Fruit fly (Drosophila melanogaster) whole organism, embryonic: ENCODE measurements around the gene Pcyt1.
A peak's percentile ranks its signal among the peaks of the same experiment; 100 is the strongest.

Experiments used
- Atf6 ChIP-seq: fragments of 200-800 bp; sonication (Bioruptor generic); IDR thresholded peaks from 2 replicates; pipeline ENCODE4 v1.3.6; 2022; ENCODE audit warnings: missing biosample characterization, missing genetic modification characterization
- C15 ChIP-seq: fragments of 200-800 bp; sonication (Bioruptor generic); IDR thresholded peaks from 3 replicates; pipeline ENCODE4 v1.3.6; 2022; ENCODE audit warnings: missing biosample characterization, missing genetic modification characterization
- CG10654 ChIP-seq: fragments of 200-800 bp; sonication (Bioruptor generic); optimal IDR thresholded peaks from 2 replicates; lab custom pipeline; 2016; ENCODE audit warnings: missing biosample characterization, missing genetic modification characterization
- CG11247 ChIP-seq: fragments of 200-800 bp; sonication (Bioruptor generic); IDR thresholded peaks from 2 replicates; pipeline ENCODE4 v1.3.6; 2022; ENCODE audit warnings: missing biosample characterization, missing genetic modification characterization
- CG12236 ChIP-seq: fragments of 200-800 bp; sonication (Bioruptor generic); optimal IDR thresholded peaks from 2 replicates; lab custom pipeline; 2016; ENCODE audit warnings: missing biosample characterization, missing genetic modification characterization
- CG12744 ChIP-seq: fragments of 200-800 bp; sonication (Bioruptor generic); optimal IDR thresholded peaks from 2 replicates; lab custom pipeline; 2016; ENCODE audit warnings: missing biosample characterization, missing genetic modification characterization
- CG13775 ChIP-seq: fragments of 200-800 bp; sonication (Bioruptor generic); optimal IDR thresholded peaks from 3 replicates; lab custom pipeline; 2017; ENCODE audit warnings: missing biosample characterization, mild to moderate bottlenecking, missing genetic modification characterization
- CG15514 ChIP-seq: fragments of 200-800 bp; sonication (Bioruptor generic); optimal IDR thresholded peaks from 3 replicates; lab custom pipeline; 2017; ENCODE audit warnings: missing biosample characterization, missing genetic modification characterization, mild to moderate bottlenecking, moderate library complexity, missing genetic modification reagents
- CG15601 ChIP-seq: fragments of 200-800 bp; sonication (Bioruptor generic); optimal IDR thresholded peaks from 3 replicates; lab custom pipeline; 2019; ENCODE audit warnings: missing biosample characterization, mild to moderate bottlenecking, missing genetic modification characterization, moderate library complexity
- CG15696 ChIP-seq: fragments of 200-800 bp; sonication (Bioruptor generic); optimal IDR thresholded peaks from 2 replicates; lab custom pipeline; 2019; ENCODE audit warnings: missing biosample characterization, mild to moderate bottlenecking, missing genetic modification characterization, moderate library complexity
- CG16813 ChIP-seq: fragments of 200-800 bp; sonication (Bioruptor generic); IDR thresholded peaks from 3 replicates; pipeline ENCODE4 v1.3.6; 2022; ENCODE audit warnings: missing biosample characterization, missing genetic modification characterization; ENCODE audit not compliant: partially characterized antibody
- CG17912 ChIP-seq: fragments of 200-800 bp; sonication (Bioruptor generic); optimal IDR thresholded peaks from 2 replicates; lab custom pipeline; 2018; ENCODE audit warnings: missing biosample characterization, mild to moderate bottlenecking, missing genetic modification characterization
- CG2116 ChIP-seq: fragments of 200-800 bp; sonication (Bioruptor generic); optimal IDR thresholded peaks from 3 replicates; lab custom pipeline; 2018; ENCODE audit warnings: missing biosample characterization, mild to moderate bottlenecking, missing genetic modification characterization
- CG32772 ChIP-seq: fragments of 200-800 bp; sonication (Bioruptor generic); IDR thresholded peaks from 2 replicates; pipeline ENCODE4 v1.3.6; 2022; ENCODE audit warnings: missing biosample characterization, missing genetic modification characterization
- CG3407 ChIP-seq: fragments of 200-800 bp; sonication (Bioruptor generic); optimal IDR thresholded peaks from 2 replicates; lab custom pipeline; 2018; ENCODE audit warnings: missing biosample characterization, mild to moderate bottlenecking, missing genetic modification characterization
- CG42726 ChIP-seq: fragments of 200-800 bp; sonication (Bioruptor generic); IDR thresholded peaks from 2 replicates; pipeline ENCODE4 v1.3.6; 2022; ENCODE audit warnings: missing biosample characterization, missing genetic modification characterization; ENCODE audit not compliant: partially characterized antibody
- CG4617 ChIP-seq: fragments of 200-800 bp; sonication (Bioruptor generic); optimal IDR thresholded peaks from 3 replicates; lab custom pipeline; 2016; ENCODE audit warnings: missing biosample characterization, missing genetic modification characterization, borderline replicate concordance
- CG4854 ChIP-seq: fragments of 200-800 bp; sonication (Bioruptor generic); optimal IDR thresholded peaks from 2 replicates; lab custom pipeline; 2016; ENCODE audit warnings: missing biosample characterization, missing genetic modification characterization, inconsistent platforms
- CG6272 ChIP-seq: fragments of 200-800 bp; sonication (Bioruptor generic); IDR thresholded peaks from 2 replicates; pipeline ENCODE4 v1.3.6; 2022; ENCODE audit warnings: missing biosample characterization, missing genetic modification characterization
- CG6683 ChIP-seq: fragments of 200-800 bp; sonication (Bioruptor generic); optimal IDR thresholded peaks from 2 replicates; lab custom pipeline; 2017; ENCODE audit warnings: missing biosample characterization, mild to moderate bottlenecking, missing genetic modification characterization, missing genetic modification reagents
- CG6765 ChIP-seq: fragments of 200-800 bp; sonication (Bioruptor generic); optimal IDR thresholded peaks from 3 replicates; lab custom pipeline; 2017; ENCODE audit warnings: missing biosample characterization, mild to moderate bottlenecking, missing genetic modification characterization
- CG7271 ChIP-seq: fragments of 200-800 bp; sonication (Bioruptor generic); optimal IDR thresholded peaks from 2 replicates; lab custom pipeline; 2018; ENCODE audit warnings: missing biosample characterization, mild to moderate bottlenecking, missing genetic modification characterization, moderate library complexity
- CG7839 ChIP-seq: fragments of 200-800 bp; sonication (Bioruptor generic); optimal IDR thresholded peaks from 3 replicates; lab custom pipeline; 2018; ENCODE audit warnings: missing biosample characterization, mild to moderate bottlenecking, missing genetic modification characterization, moderate library complexity
- CG9932 ChIP-seq: fragments of 200-800 bp; sonication (Bioruptor generic); IDR thresholded peaks from 2 replicates; pipeline ENCODE4 v1.3.6; 2022; ENCODE audit warnings: missing biosample characterization, missing genetic modification characterization
- CTCF ChIP-seq: fragments of 200-800 bp; sonication (Bioruptor generic); optimal IDR thresholded peaks from 2 replicates; lab custom pipeline; 2017; ENCODE audit warnings: missing biosample characterization, mild to moderate bottlenecking, missing genetic modification characterization, moderate library complexity
- Doc3 ChIP-seq: fragments of 200-800 bp; sonication (Bioruptor generic); IDR thresholded peaks from 3 replicates; pipeline ENCODE4 v1.3.6; 2022; ENCODE audit warnings: missing biosample characterization, missing genetic modification characterization; ENCODE audit not compliant: partially characterized antibody
- Ets65A ChIP-seq: fragments of 200-800 bp; sonication (Bioruptor generic); peaks from one replicate; lab custom pipeline; 2016; ENCODE audit warnings: missing biosample characterization, missing genetic modification characterization
- HLH4C ChIP-seq: fragments of 200-800 bp; sonication (Bioruptor generic); IDR thresholded peaks from 3 replicates; pipeline ENCODE4 v1.3.6; 2022; ENCODE audit warnings: missing biosample characterization, missing genetic modification characterization; ENCODE audit not compliant: partially characterized antibody
- HLH54F ChIP-seq: fragments of 200-800 bp; sonication (Bioruptor generic); optimal IDR thresholded peaks from 3 replicates; lab custom pipeline; 2016; ENCODE audit warnings: missing biosample characterization, missing genetic modification characterization
- Hand ChIP-seq: fragments of 200-800 bp; sonication (Bioruptor generic); optimal IDR thresholded peaks from 2 replicates; lab custom pipeline; 2017; ENCODE audit warnings: mild to moderate bottlenecking, missing biosample characterization, missing genetic modification reagents, missing genetic modification characterization
- Hr78 ChIP-seq, 2 experiments: fragments of 200-800 bp in 1 of 2; fragments of >200 bp in 1 of 2; sonication (Bioruptor generic) in 1 of 2; optimal IDR thresholded peaks; 2 replicates each; lab custom pipeline; 2017 to 2019; ENCODE audit warnings: missing biosample characterization in 2 of 2, missing genetic modification characterization in 2 of 2, mild to moderate bottlenecking in 1 of 2, moderate library complexity in 1 of 2
- Hsf ChIP-seq: fragments of 200-800 bp; sonication (Bioruptor generic); optimal IDR thresholded peaks from 3 replicates; lab custom pipeline; 2016; ENCODE audit warnings: missing biosample characterization, missing genetic modification characterization
- MTF-1 ChIP-seq: fragments of 200-800 bp; sonication (Bioruptor generic); optimal IDR thresholded peaks from 2 replicates; lab custom pipeline; 2018; ENCODE audit warnings: missing biosample characterization, mild to moderate bottlenecking, missing genetic modification characterization, borderline replicate concordance
- Rfx ChIP-seq: fragments of 200-800 bp; sonication (Bioruptor generic); IDR thresholded peaks from 2 replicates; pipeline ENCODE4 v1.3.6; 2022; ENCODE audit warnings: missing biosample characterization, missing genetic modification characterization
- YL-1 ChIP-seq: fragments of 200-800 bp; sonication (Bioruptor generic); optimal IDR thresholded peaks from 3 replicates; lab custom pipeline; 2017; ENCODE audit warnings: missing biosample characterization, mild to moderate bottlenecking, missing genetic modification characterization
- bbx ChIP-seq: fragments of 200-800 bp; sonication (Bioruptor generic); IDR thresholded peaks from 2 replicates; pipeline ENCODE4 v1.3.6; 2022; ENCODE audit warnings: missing biosample characterization, missing genetic modification characterization; ENCODE audit not compliant: partially characterized antibody
- fru ChIP-seq: fragments of >200 bp; optimal IDR thresholded peaks from 2 replicates; lab custom pipeline; 2017
- lola ChIP-seq, 3 experiments: fragments of >200 bp in 2 of 3; fragments of 200-800 bp in 1 of 3; sonication (Bioruptor generic) in 1 of 3; optimal IDR thresholded peaks; 2 replicates each; lab custom pipeline; 2017 to 2019; ENCODE audit warnings: missing biosample characterization in 3 of 3, missing genetic modification characterization in 3 of 3, mild to moderate bottlenecking in 1 of 3, moderate library complexity in 1 of 3
- lov ChIP-seq, 2 experiments: fragments of 200-800 bp in 1 of 2; fragments of >200 bp in 1 of 2; sonication (Bioruptor generic) in 1 of 2; IDR thresholded peaks in 1 of 2; optimal IDR thresholded peaks in 1 of 2; 2 replicates in 1 of 2; 3 replicates in 1 of 2; pipeline versions ENCODE4 v1.3.6 to Lab custom; 2017 to 2022; ENCODE audit warnings: missing biosample characterization in 1 of 2, missing genetic modification characterization in 1 of 2
- nerfin-2 ChIP-seq: fragments of 200-800 bp; sonication (Bioruptor generic); IDR thresholded peaks from 2 replicates; pipeline ENCODE4 v1.3.6; 2022; ENCODE audit warnings: missing biosample characterization, missing genetic modification characterization; ENCODE audit not compliant: partially characterized antibody
- pros ChIP-seq: fragments of 200-800 bp; sonication (Bioruptor generic); optimal IDR thresholded peaks from 3 replicates; lab custom pipeline; 2019; ENCODE audit warnings: missing biosample characterization, mild to moderate bottlenecking, missing genetic modification characterization, moderate library complexity
- shn ChIP-seq: fragments of 200-800 bp; sonication (Bioruptor generic); optimal IDR thresholded peaks from 3 replicates; lab custom pipeline; 2016; ENCODE audit warnings: missing biosample characterization, missing genetic modification characterization
- sisA ChIP-seq: fragments of 200-800 bp; sonication (Bioruptor generic); IDR thresholded peaks from 2 replicates; pipeline ENCODE4 v1.3.6; 2022; ENCODE audit warnings: missing biosample characterization, missing genetic modification characterization
- sna ChIP-seq: fragments of 200-800 bp; sonication (Bioruptor generic); IDR thresholded peaks from 2 replicates; pipeline ENCODE4 v1.3.6; 2022; ENCODE audit warnings: missing biosample characterization, missing genetic modification characterization; ENCODE audit not compliant: partially characterized antibody
- sr ChIP-seq: fragments of 200-800 bp; sonication (Bioruptor generic); IDR thresholded peaks from 3 replicates; pipeline ENCODE4 v1.3.6; 2022; ENCODE audit warnings: missing biosample characterization, missing genetic modification characterization
- stc ChIP-seq: fragments of 200-800 bp; sonication (Bioruptor generic); IDR thresholded peaks from 2 replicates; pipeline ENCODE4 v1.3.6; 2022; ENCODE audit warnings: missing biosample characterization, missing genetic modification characterization
- vnd ChIP-seq: fragments of 200-800 bp; sonication (Bioruptor generic); IDR thresholded peaks from 3 replicates; pipeline ENCODE4 v1.3.6; 2022; ENCODE audit warnings: missing biosample characterization, missing genetic modification characterization; ENCODE audit not compliant: partially characterized antibody

Gene Pcyt1

DNA sequence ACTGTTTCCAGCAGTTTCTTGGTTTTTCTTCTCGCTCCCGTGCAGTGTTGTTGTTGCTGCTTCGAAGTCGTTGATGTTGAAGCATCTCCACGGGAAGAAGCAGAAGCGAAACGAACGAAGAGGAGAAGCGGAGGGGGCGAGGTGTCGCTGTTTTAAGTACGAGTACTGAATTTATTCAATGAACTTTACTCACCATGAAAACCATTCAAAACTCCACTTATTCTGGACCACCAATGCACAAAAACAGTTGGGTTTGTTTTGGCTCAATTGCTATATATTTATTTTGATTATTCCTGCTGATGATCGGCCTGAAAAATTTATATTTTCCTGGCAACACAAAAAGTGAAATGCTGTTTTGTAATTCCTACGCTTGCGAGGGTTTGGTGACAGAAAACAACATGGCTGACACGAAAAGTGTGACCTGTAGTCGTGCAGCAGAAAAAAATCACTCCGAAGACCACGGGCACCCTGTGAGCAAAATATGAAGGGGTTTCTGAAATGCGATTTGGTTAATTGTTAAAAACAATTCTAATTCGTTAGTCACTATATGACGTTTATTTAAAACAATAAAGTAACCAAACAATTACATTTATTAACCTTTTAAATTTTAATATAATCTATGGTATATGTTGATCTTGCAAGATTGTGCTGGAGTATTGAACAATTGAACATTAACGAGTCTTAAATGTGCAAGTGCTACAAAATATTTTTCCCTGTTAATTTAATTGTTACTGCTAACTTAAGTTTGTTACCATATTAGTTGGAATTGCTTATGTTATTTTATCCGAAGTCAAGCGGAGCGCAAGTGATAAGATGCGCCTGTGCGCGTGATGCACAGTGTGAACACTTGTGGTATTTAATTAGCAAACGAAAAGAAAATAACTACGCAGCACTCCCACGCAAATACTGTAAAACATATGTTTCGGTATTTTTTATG is 22.6 kb downstream of the Pcyt1 start, which contains the start of gene CG7879 (continued):
- TF ChIP-seq CG16813 (GFP tag; lab: Robert Waterston, UW) (no peak; the same call in 2 of the 3 replicates), Hand (GFP tag; lab: Kevin White, UChicago) (peak; percentile 25), CG7271 (tag; lab: Kevin White, UChicago) (no peak), sna (no peak), CG13775 (peak; percentile 22), CG11247 (GFP tag; lab: Robert Waterston, UW) (no peak), CG12744 (GFP tag; lab: Kevin White, UChicago) (no peak), stc (no peak), Atf6 (no peak), CG15696 (tag; lab: Kevin White, UChicago) (no peak), CG12236 (GFP tag; lab: Kevin White, UChicago) (no peak), shn (GFP tag; lab: Kevin White, UChicago) (no peak), pros (GFP tag; lab: Kevin White, UChicago) (no peak), CG3407 (GFP tag; lab: Kevin White, UChicago) (no peak), bbx (GFP tag; lab: Robert Waterston, UW) (0 out of 2 replicates have a peak, but pooled peaks have one; percentile 51), CG15514 (GFP tag; lab: Kevin White, UChicago) (peak; percentile 63), CG17912 (GFP tag; lab: Kevin White, UChicago) (no peak), MTF-1 (GFP tag; lab: Kevin White, UChicago) (no peak), CG7839 (peak; percentile 15), Rfx (peak; percentile 50), CG6272 (GFP tag; lab: Robert Waterston, UW) (no peak), CG32772 (no peak), HLH54F (GFP tag; lab: Kevin White, UChicago) (no peak), HLH4C (GFP tag; lab: Robert Waterston, UW) (no peak), sr (peak; percentile 91), CG4854 (GFP tag; lab: Kevin White, UChicago) (no peak), Ets65A (peak; percentile 81), sisA (peak; percentile 25), CG42726 (GFP tag; lab: Robert Waterston, UW) (no peak), YL-1 (peak; percentile 91), CG6765 (GFP tag; lab: Kevin White, UChicago) (no peak), CG2116 (GFP tag; lab: Kevin White, UChicago) (no peak), CG10654 (GFP tag; lab: Kevin White, UChicago) (no peak), CG15601 (no peak), Hsf (no peak), C15 (GFP tag; lab: Robert Waterston, UW) (no peak), vnd (no peak), CG4617 (GFP tag; lab: Kevin White, UChicago) (no peak), lov (optimal IDR thresholded peaks at IDR 0.05; lab: Kevin White, UChicago) (no peak), lov (GFP tag; IDR thresholded peaks at IDR 0.05; lab: Robert Waterston, UW) (no peak), Hr78 (GFP tag; optimal IDR thresholded peaks at IDR 0.05; lab: Kevin White, UChicago) (no peak), CG6683 (GFP tag; lab: Kevin White, UChicago) (no peak), CTCF (GFP tag; lab: Kevin White, UChicago) (no peak), nerfin-2 (GFP tag; lab: Robert Waterston, UW) (no peak), Doc3 (GFP tag; lab: Robert Waterston, UW) (no peak), lola (GFP tag; optimal IDR thresholded peaks at IDR 0.05; lab: Kevin White, UChicago) (peak in 1 of 3 experiments; percentile 22), fru (no peak), CG9932 (GFP tag; lab: Robert Waterston, UW) (peak; percentile 27; the same call in 1 of the 2 replicates)
